Fruit fly (Drosophila melanogaster) whole organism, embryonic: ENCODE data around the gene eIF4G2.

Source experiments
- Blimp-1 ChIP-seq: fragments of 200-800 bp; sonication (Bioruptor generic); optimal IDR thresholded peaks from 3 replicates; lab custom pipeline; 2018; ENCODE audit warnings: missing biosample characterization, missing genetic modification characterization, mild to moderate bottlenecking, moderate library complexity, missing genetic modification reagents
- CG10147 ChIP-seq: fragments of 200-800 bp; sonication (Bioruptor generic); optimal IDR thresholded peaks from 2 replicates; lab custom pipeline; 2019; ENCODE audit warnings: missing biosample characterization, mild to moderate bottlenecking, missing genetic modification characterization, moderate library complexity
- CG10543 ChIP-seq: fragments of 200-800 bp; sonication (Bioruptor generic); optimal IDR thresholded peaks from 3 replicates; lab custom pipeline; 2017; ENCODE audit warnings: missing biosample characterization, mild to moderate bottlenecking, missing genetic modification characterization, moderate library complexity
- CG11085 ChIP-seq: fragments of 200-800 bp; sonication (Bioruptor generic); IDR thresholded peaks from 2 replicates; pipeline ENCODE4 v1.3.6; 2022; ENCODE audit warnings: missing biosample characterization, missing genetic modification characterization
- CG12155 ChIP-seq: fragments of 200-800 bp; sonication (Bioruptor generic); optimal IDR thresholded peaks from 3 replicates; lab custom pipeline; 2016; ENCODE audit warnings: missing biosample characterization, missing genetic modification characterization
- CG12769 ChIP-seq: fragments of 200-800 bp; sonication (Bioruptor generic); optimal IDR thresholded peaks from 2 replicates; lab custom pipeline; 2019; ENCODE audit warnings: missing biosample characterization, mild to moderate bottlenecking, missing genetic modification characterization, moderate library complexity
- CG14050 ChIP-seq: fragments of 200-800 bp; sonication (Bioruptor generic); IDR thresholded peaks from 3 replicates; pipeline ENCODE4 v1.3.6; 2022; ENCODE audit warnings: missing biosample characterization, missing genetic modification characterization
- CG14860 ChIP-seq: fragments of 200-800 bp; sonication (Bioruptor generic); IDR thresholded peaks from 3 replicates; pipeline ENCODE4 v1.3.6; 2022; ENCODE audit warnings: missing biosample characterization, missing genetic modification characterization; ENCODE audit not compliant: partially characterized antibody
- CG1647 ChIP-seq: fragments of 200-800 bp; sonication (Bioruptor generic); optimal IDR thresholded peaks from 3 replicates; lab custom pipeline; 2016; ENCODE audit warnings: missing biosample characterization, missing genetic modification characterization
- CG17829 ChIP-seq: fragments of 200-800 bp; optimal IDR thresholded peaks from 2 replicates; lab custom pipeline; 2019; ENCODE audit warnings: missing biosample characterization, mild to moderate bottlenecking, missing genetic modification characterization, moderate library complexity
- CG18262 ChIP-seq: fragments of 200-800 bp; optimal IDR thresholded peaks from 3 replicates; lab custom pipeline; 2019; ENCODE audit warnings: missing biosample characterization, mild to moderate bottlenecking, missing genetic modification characterization, moderate library complexity
- CG30020 ChIP-seq: fragments of 200-800 bp; optimal IDR thresholded peaks from 2 replicates; lab custom pipeline; 2019; ENCODE audit warnings: missing biosample characterization, mild to moderate bottlenecking, missing genetic modification characterization, moderate library complexity
- CG3065 ChIP-seq: fragments of 200-800 bp; sonication (Bioruptor generic); optimal IDR thresholded peaks from 2 replicates; lab custom pipeline; 2016; ENCODE audit warnings: missing biosample characterization, missing genetic modification characterization
- CG34224 ChIP-seq: fragments of 200-800 bp; sonication (Bioruptor generic); IDR thresholded peaks from 3 replicates; pipeline ENCODE4 v1.3.6; 2022; ENCODE audit warnings: missing biosample characterization, missing genetic modification characterization; ENCODE audit not compliant: partially characterized antibody
- CG4617 ChIP-seq: fragments of 200-800 bp; sonication (Bioruptor generic); optimal IDR thresholded peaks from 3 replicates; lab custom pipeline; 2016; ENCODE audit warnings: missing biosample characterization, missing genetic modification characterization, borderline replicate concordance
- CG6254 ChIP-seq: fragments of 200-800 bp; sonication (Bioruptor generic); optimal IDR thresholded peaks from 3 replicates; lab custom pipeline; 2017; ENCODE audit warnings: mild to moderate bottlenecking, missing biosample characterization, missing genetic modification reagents, missing genetic modification characterization
- CG8765 ChIP-seq: fragments of 200-800 bp; sonication (Bioruptor generic); IDR thresholded peaks from 2 replicates; pipeline ENCODE4 v1.3.6; 2022; ENCODE audit warnings: missing biosample characterization, missing genetic modification characterization
- CG9215 ChIP-seq: fragments of 200-800 bp; sonication (Bioruptor generic); IDR thresholded peaks from 2 replicates; pipeline ENCODE4 v1.3.6; 2022; ENCODE audit warnings: missing biosample characterization, missing genetic modification characterization
- CrebB ChIP-seq: fragments of 200-800 bp; sonication (Bioruptor generic); optimal IDR thresholded peaks from 3 replicates; lab custom pipeline; 2018; ENCODE audit warnings: missing biosample characterization, mild to moderate bottlenecking, missing genetic modification characterization
- Doc2 ChIP-seq: fragments of 200-800 bp; sonication (Bioruptor generic); IDR thresholded peaks from 2 replicates; pipeline ENCODE4 v1.3.6; 2022; ENCODE audit warnings: missing biosample characterization, missing genetic modification characterization
- Dref ChIP-seq: fragments of 200-800 bp; sonication (Bioruptor generic); IDR thresholded peaks from 2 replicates; pipeline ENCODE4 v1.3.6; 2022; ENCODE audit warnings: missing biosample characterization, missing genetic modification characterization
- HLH54F ChIP-seq: fragments of 200-800 bp; sonication (Bioruptor generic); optimal IDR thresholded peaks from 3 replicates; lab custom pipeline; 2016; ENCODE audit warnings: missing biosample characterization, missing genetic modification characterization
- Hmx ChIP-seq: fragments of 200-800 bp; sonication (Bioruptor generic); optimal IDR thresholded peaks from 2 replicates; lab custom pipeline; 2016; ENCODE audit warnings: missing biosample characterization, missing genetic modification characterization
- Lim3 ChIP-seq: fragments of 200-800 bp; sonication (Bioruptor generic); IDR thresholded peaks from 2 replicates; pipeline ENCODE4 v1.3.6; 2022; ENCODE audit warnings: missing biosample characterization, missing genetic modification characterization
- Mrtf ChIP-seq: fragments of 200-800 bp; sonication (Bioruptor generic); IDR thresholded peaks from 3 replicates; pipeline ENCODE4 v1.3.6; 2022; ENCODE audit warnings: missing biosample characterization, missing genetic modification characterization
- Pdp1 ChIP-seq, 2 experiments: fragments of 200-800 bp; sonication (Bioruptor generic); optimal IDR thresholded peaks; 3 replicates each; lab custom pipeline; 2016; ENCODE audit warnings: missing biosample characterization in 2 of 2, missing genetic modification characterization in 2 of 2, mild to moderate bottlenecking in 1 of 2, moderate library complexity in 1 of 2
- Ptx1 ChIP-seq: fragments of 200-800 bp; sonication (Bioruptor generic); IDR thresholded peaks from 2 replicates; pipeline ENCODE4 v1.3.6; 2022; ENCODE audit warnings: missing biosample characterization, missing genetic modification characterization
- Side ChIP-seq: fragments of 200-800 bp; sonication (Bioruptor generic); optimal IDR thresholded peaks from 2 replicates; lab custom pipeline; 2016; ENCODE audit warnings: missing biosample characterization, missing genetic modification characterization
- Sin3A ChIP-seq: fragments of >200 bp; optimal IDR thresholded peaks from 2 replicates; lab custom pipeline; 2018
- Six4 ChIP-seq: fragments of 200-800 bp; sonication (Bioruptor generic); optimal IDR thresholded peaks from 2 replicates; lab custom pipeline; 2016; ENCODE audit warnings: missing biosample characterization, missing genetic modification characterization
- YL-1 ChIP-seq: fragments of 200-800 bp; sonication (Bioruptor generic); optimal IDR thresholded peaks from 3 replicates; lab custom pipeline; 2017; ENCODE audit warnings: missing biosample characterization, mild to moderate bottlenecking, missing genetic modification characterization
- aop ChIP-seq: fragments of 200-800 bp; sonication (Bioruptor generic); IDR thresholded peaks from 2 replicates; pipeline ENCODE4 v1.3.6; 2022; ENCODE audit warnings: missing biosample characterization, missing genetic modification characterization
- bowl ChIP-seq: fragments of 200-800 bp; sonication (Bioruptor generic); IDR thresholded peaks from 2 replicates; pipeline ENCODE4 v1.3.6; 2022; ENCODE audit warnings: missing biosample characterization, missing genetic modification characterization
- cwo ChIP-seq: fragments of 200-800 bp; sonication (Bioruptor generic); optimal IDR thresholded peaks from 3 replicates; lab custom pipeline; 2017; ENCODE audit warnings: missing biosample characterization, missing genetic modification characterization, mild to moderate bottlenecking, moderate library complexity, missing genetic modification reagents
- dysf ChIP-seq: fragments of 200-800 bp; sonication (Bioruptor generic); IDR thresholded peaks from 3 replicates; pipeline ENCODE4 v1.3.6; 2022; ENCODE audit warnings: missing biosample characterization, missing genetic modification characterization
- eve ChIP-seq, 2 experiments: fragments of >200 bp; optimal IDR thresholded peaks; 2 replicates each; lab custom pipeline; 2017; ENCODE audit warnings: missing biosample characterization in 2 of 2, missing genetic modification characterization in 2 of 2
- exex ChIP-seq: fragments of 200-800 bp; sonication (Bioruptor generic); optimal IDR thresholded peaks from 4 replicates; lab custom pipeline; 2018; ENCODE audit warnings: missing biosample characterization, mild to moderate bottlenecking, missing genetic modification characterization, moderate library complexity
- ftz-f1 ChIP-seq: fragments of 200-800 bp; sonication (Bioruptor generic); optimal IDR thresholded peaks from 2 replicates; lab custom pipeline; 2016; ENCODE audit warnings: missing biosample characterization, missing genetic modification characterization
- gem ChIP-seq: fragments of 200-800 bp; sonication (Bioruptor generic); optimal IDR thresholded peaks from 2 replicates; lab custom pipeline; 2019; ENCODE audit warnings: missing biosample characterization, mild to moderate bottlenecking, missing genetic modification characterization, moderate library complexity
- hth ChIP-seq: fragments of >200 bp; optimal IDR thresholded peaks from 2 replicates; lab custom pipeline; 2017; ENCODE audit warnings: inconsistent platforms
- insv ChIP-seq, 2 experiments: fragments of 200-800 bp; sonication (Bioruptor generic); optimal IDR thresholded peaks; 3 replicates each; lab custom pipeline; 2016 to 2018; ENCODE audit warnings: missing biosample characterization in 2 of 2, missing genetic modification characterization in 2 of 2
- lov ChIP-seq, 2 experiments: fragments of 200-800 bp in 1 of 2; fragments of >200 bp in 1 of 2; sonication (Bioruptor generic) in 1 of 2; IDR thresholded peaks in 1 of 2; optimal IDR thresholded peaks in 1 of 2; 2 replicates in 1 of 2; 3 replicates in 1 of 2; pipeline versions ENCODE4 v1.3.6 to Lab custom; 2017 to 2022; ENCODE audit warnings: missing biosample characterization in 1 of 2, missing genetic modification characterization in 1 of 2
- pan ChIP-seq, 4 experiments: fragments of >200 bp in 3 of 4; fragments of 200-800 bp in 1 of 4; sonication (Bioruptor generic) in 1 of 4; optimal IDR thresholded peaks in 3 of 4; IDR thresholded peaks in 1 of 4; 2 replicates each; pipeline versions ENCODE4 v1.3.6 to Lab custom; 2017 to 2022; ENCODE audit warnings: missing biosample characterization in 2 of 4, missing genetic modification characterization in 2 of 4, mixed read lengths in 1 of 4
- prd ChIP-seq, 3 experiments: fragments of >200 bp in 2 of 3; fragments of 200-800 bp in 1 of 3; sonication (Bioruptor generic) in 1 of 3; optimal IDR thresholded peaks in 2 of 3; IDR thresholded peaks in 1 of 3; 2 replicates in 2 of 3; 3 replicates in 1 of 3; pipeline versions ENCODE4 v1.3.6 to Lab custom; 2017 to 2022; ENCODE audit warnings: missing biosample characterization in 1 of 3, missing genetic modification characterization in 1 of 3
- pros ChIP-seq: fragments of 200-800 bp; sonication (Bioruptor generic); optimal IDR thresholded peaks from 3 replicates; lab custom pipeline; 2019; ENCODE audit warnings: missing biosample characterization, mild to moderate bottlenecking, missing genetic modification characterization, moderate library complexity
- sens ChIP-seq: fragments of 200-800 bp; sonication (Bioruptor generic); peaks from one replicate; lab custom pipeline; 2016; ENCODE audit warnings: missing biosample characterization, missing genetic modification characterization
- tin ChIP-seq: fragments of 200-800 bp; sonication (Bioruptor generic); optimal IDR thresholded peaks from 3 replicates; lab custom pipeline; 2016; ENCODE audit warnings: missing biosample characterization, missing genetic modification characterization
- trh ChIP-seq: fragments of 200-800 bp; sonication (Bioruptor generic); optimal IDR thresholded peaks from 2 replicates; lab custom pipeline; 2016; ENCODE audit warnings: missing biosample characterization, missing genetic modification characterization
- vnd ChIP-seq: fragments of 200-800 bp; sonication (Bioruptor generic); IDR thresholded peaks from 3 replicates; pipeline ENCODE4 v1.3.6; 2022; ENCODE audit warnings: missing biosample characterization, missing genetic modification characterization; ENCODE audit not compliant: partially characterized antibody

Gene eIF4G2

dm6 chr3R:23817566-23818202, 1.4 kb downstream of the eIF4G2 start (continued):
- no peak for TF ChIP-seq CG12769 (tag; lab: Kevin White, UChicago)
- no peak for TF ChIP-seq hth (lab: Kevin White, UChicago)
- no peak for TF ChIP-seq vnd (GFP tag; lab: Robert Waterston, UW)
- TF ChIP-seq Six4 (GFP tag; lab: Kevin White, UChicago), result peak; percentile 18
- TF ChIP-seq trh, result no peak
- no peak for TF ChIP-seq CG10147
- TF ChIP-seq exex (tag; lab: Kevin White, UChicago), result no peak
- no peak for TF ChIP-seq CG3065 (GFP tag; lab: Kevin White, UChicago)
- TF ChIP-seq eve (GFP tag; optimal IDR thresholded peaks at IDR 0.05; lab: Kevin White, UChicago), result no peak
- no peak for TF ChIP-seq aop (GFP tag; lab: Robert Waterston, UW)
- TF ChIP-seq CG10543 (GFP tag; lab: Kevin White, UChicago), result peak; percentile 26
- TF ChIP-seq CG14860 (GFP tag; lab: Robert Waterston, UW), result no peak
- peak; percentile 4 for TF ChIP-seq CrebB (tag; lab: Kevin White, UChicago)
- TF ChIP-seq CG12155 (GFP tag; lab: Kevin White, UChicago), result no peak
- no peak for TF ChIP-seq CG30020
- no peak for TF ChIP-seq Dref (GFP tag; lab: Robert Waterston, UW)
- TF ChIP-seq CG8765, result no peak
- no peak for TF ChIP-seq bowl (GFP tag; lab: Robert Waterston, UW)
- no peak for TF ChIP-seq Lim3 (GFP tag; lab: Robert Waterston, UW)
- no peak for TF ChIP-seq Hmx (GFP tag; lab: Kevin White, UChicago)
- TF ChIP-seq CG14050 (GFP tag; lab: Robert Waterston, UW), result no peak
- peak; percentile 17 for TF ChIP-seq Side (GFP tag; lab: Kevin White, UChicago)
- TF ChIP-seq CG1647, result peak; percentile 9
- TF ChIP-seq cwo (GFP tag; lab: Kevin White, UChicago), result no peak
- TF ChIP-seq YL-1, result peak; percentile 12
- no peak for TF ChIP-seq pros (GFP tag; lab: Kevin White, UChicago)
- TF ChIP-seq Blimp-1 (GFP tag; lab: Kevin White, UChicago), result peak; percentile 40
- no peak for TF ChIP-seq tin
- TF ChIP-seq CG34224 (GFP tag; lab: Robert Waterston, UW), result no peak
- TF ChIP-seq prd (optimal IDR thresholded peaks at IDR 0.05; lab: Kevin White, UChicago), result no peak
- TF ChIP-seq prd (GFP tag; IDR thresholded peaks at IDR 0.05; lab: Robert Waterston, UW), result peak; percentile 31; the same call in 1 of the 3 replicates
- peak in 1 of 2 experiments; percentile 66 for TF ChIP-seq insv (GFP tag; optimal IDR thresholded peaks at IDR 0.05; lab: Kevin White, UChicago)
- TF ChIP-seq Pdp1 (GFP tag; optimal IDR thresholded peaks at IDR 0.05; lab: Kevin White, UChicago), result no peak
- TF ChIP-seq CG17829 (tag; lab: Kevin White, UChicago), result peak; percentile 6
- TF ChIP-seq Mrtf (GFP tag; lab: Robert Waterston, UW), result no peak; the same call in 2 of the 3 replicates
- no peak for TF ChIP-seq lov (optimal IDR thresholded peaks at IDR 0.05; lab: Kevin White, UChicago)
- TF ChIP-seq lov (GFP tag; IDR thresholded peaks at IDR 0.05; lab: Robert Waterston, UW), result no peak
- no peak for TF ChIP-seq CG18262 (tag; lab: Kevin White, UChicago)
- TF ChIP-seq gem (tag; lab: Kevin White, UChicago), result no peak
- no peak for TF ChIP-seq sens
- TF ChIP-seq Ptx1, result 0 out of 2 replicates have a peak, but pooled peaks have one; percentile 20
- no peak for TF ChIP-seq Sin3A (lab: Kevin White, UChicago)
- TF ChIP-seq CG4617 (GFP tag; lab: Kevin White, UChicago), result no peak
- TF ChIP-seq CG9215 (GFP tag; lab: Robert Waterston, UW), result no peak
- TF ChIP-seq pan (optimal IDR thresholded peaks at IDR 0.05; lab: Kevin White, UChicago), result no peak
- TF ChIP-seq pan (GFP tag; optimal IDR thresholded peaks at IDR 0.05 in 1 of 2, IDR thresholded peaks at IDR 0.05 in 1 of 2), result peak in 1 of 2 experiments; percentile 35
- peak; percentile 58; the same call in 2 of the 3 replicates for TF ChIP-seq dysf
- no peak for TF ChIP-seq HLH54F
- TF ChIP-seq CG6254 (GFP tag; lab: Kevin White, UChicago), result no peak
- no peak for TF ChIP-seq Doc2
- 0 out of 2 replicates have a peak, but pooled peaks have one; percentile 36 for TF ChIP-seq CG11085 (GFP tag; lab: Robert Waterston, UW)
- TF ChIP-seq ftz-f1 (GFP tag; lab: Kevin White, UChicago), result no peak
